Worm (Caenorhabditis elegans): Measurements from ENCODE around the gene asns-2.

Gene asns-2

ce11 chrX:8791821-8792220 lies 41.1 kb upstream of the asns-2 start, which contains the start of gene chup-1 (continued):
- no peak for TF ChIP-seq tbx-2 (tag; optimal IDR thresholded peaks at IDR 0.05)

DNA sequence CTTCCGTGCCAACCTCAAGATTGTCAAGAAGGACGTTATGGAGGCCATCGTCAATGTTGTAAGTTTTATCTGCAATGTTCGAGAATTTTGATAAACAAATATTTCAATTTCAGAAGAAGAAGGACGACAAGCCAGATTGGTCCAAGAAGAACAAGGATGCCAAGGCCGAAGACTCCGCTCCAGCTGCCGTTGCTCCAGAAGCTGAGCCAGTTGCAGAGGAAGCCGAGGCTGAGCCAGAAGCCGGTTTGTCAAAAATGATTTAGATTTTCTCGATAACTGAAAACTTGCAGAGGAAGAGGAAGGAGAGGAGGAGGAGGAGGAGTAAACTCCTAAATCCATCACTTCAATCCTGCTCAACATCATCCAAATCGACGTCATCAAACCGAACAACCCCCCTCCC lies 39.4 kb upstream of the asns-2 start:
- no peak for TF ChIP-seq zag-1 (tag; optimal IDR thresholded peaks at IDR 0.05)

DNA sequence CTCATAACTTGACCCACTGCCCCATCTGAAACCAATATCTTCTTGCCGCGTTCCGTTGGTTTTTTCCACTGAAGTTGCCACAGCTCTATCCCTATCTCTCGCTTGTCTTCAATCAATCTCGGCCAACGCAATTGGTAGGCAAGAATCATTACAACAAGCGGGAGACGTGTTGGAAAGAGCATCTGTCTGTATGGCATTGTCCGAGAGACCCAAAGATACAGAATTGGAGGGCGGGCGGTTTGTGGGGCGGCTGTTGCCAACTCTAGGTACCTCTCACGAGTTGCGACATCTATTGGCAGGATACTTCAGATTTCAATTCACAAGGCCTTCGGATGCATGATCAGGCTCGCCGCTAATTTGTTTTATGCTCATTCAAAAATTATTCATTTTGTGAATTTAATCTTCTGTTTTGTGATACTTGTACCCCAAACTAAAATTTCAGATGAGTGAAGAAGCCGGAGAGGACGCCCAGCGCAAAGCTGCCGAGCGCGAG lies 38.3 kb upstream of the asns-2 start, which contains the start of gene unc-27:
Gene unc-27, plus strand, starts transcription at position 443 of the 493 bp plus-strand sequence.
- TF ChIP-seq nhr-20 (tag; optimal IDR thresholded peaks at IDR 0.05) (peak; percentile 20), lin-39 (tag; optimal IDR thresholded peaks at IDR 0.05) (peak; percentile 15), dsc-1 (tag; optimal IDR thresholded peaks at IDR 0.05) (peak; percentile 82), fkh-4 (tag; optimal IDR thresholded peaks at IDR 0.05; ENCODE audit: borderline replicate concordance) (peak; percentile 37), unc-130 (tag; optimal IDR thresholded peaks at IDR 0.05) (peak; percentile 25), fkh-10 (GFP tag; optimal IDR thresholded peaks at IDR 0.05) (no peak), ets-5 (GFP tag; IDR thresholded peaks at IDR 0.05) (no peak), lsy-2 (tag; optimal IDR thresholded peaks at IDR 0.05) (peak in 1 of 2 experiments; percentile 23), nhr-71 (tag; optimal IDR thresholded peaks at IDR 0.05) (peak; percentile 74), ztf-4 (tag; optimal IDR thresholded peaks at IDR 0.05) (no peak), rnt-1 (tag; optimal IDR thresholded peaks at IDR 0.05) (peak; percentile 81), pag-3 (tag; optimal IDR thresholded peaks at IDR 0.05; ENCODE audit: borderline replicate concordance, insufficient read depth) (peak; percentile 92), nhr-19 (GFP tag; conservative IDR thresholded peaks at IDR 0.05) (peak; percentile 57), snu-23 (GFP tag; optimal IDR thresholded peaks at IDR 0.05) (peak; percentile 14), lin-14 (GFP tag; optimal IDR thresholded peaks at IDR 0.05) (peak; percentile 76)

- TF ChIP-seq lin-39 (tag; optimal IDR thresholded peaks at IDR 0.05) = peak; percentile 7
- TF ChIP-seq lin-13 (GFP tag; optimal IDR thresholded peaks at IDR 0.05) = no peak
- TF ChIP-seq nhr-71 (tag; optimal IDR thresholded peaks at IDR 0.05) = peak; percentile 20
- no peak for TF ChIP-seq unc-98 (GFP tag; IDR thresholded peaks at IDR 0.05)
- no peak for TF ChIP-seq unc-86 (tag; optimal IDR thresholded peaks at IDR 0.05)
- peak; percentile 44 for TF ChIP-seq rnt-1 (tag; optimal IDR thresholded peaks at IDR 0.05)
- no peak for TF ChIP-seq fkh-4 (tag; optimal IDR thresholded peaks at IDR 0.05; ENCODE audit: borderline replicate concordance)
- peak in 1 of 3 experiments; percentile 9 for TF ChIP-seq ceh-82 (tag; optimal IDR thresholded peaks at IDR 0.05)
- no peak for TF ChIP-seq tlp-1 (tag; optimal IDR thresholded peaks at IDR 0.05)
- peak; percentile 45 for TF ChIP-seq lin-14 (GFP tag; optimal IDR thresholded peaks at IDR 0.05)
- no peak for TF ChIP-seq nhr-12 (tag; optimal IDR thresholded peaks at IDR 0.05)
- TF ChIP-seq pag-3 (tag; optimal IDR thresholded peaks at IDR 0.05; ENCODE audit: borderline replicate concordance, insufficient read depth) = peak; percentile 81
Observed at ce11 chrX:8787689-8788222, 37.0 kb upstream of the asns-2 start.

DNA sequence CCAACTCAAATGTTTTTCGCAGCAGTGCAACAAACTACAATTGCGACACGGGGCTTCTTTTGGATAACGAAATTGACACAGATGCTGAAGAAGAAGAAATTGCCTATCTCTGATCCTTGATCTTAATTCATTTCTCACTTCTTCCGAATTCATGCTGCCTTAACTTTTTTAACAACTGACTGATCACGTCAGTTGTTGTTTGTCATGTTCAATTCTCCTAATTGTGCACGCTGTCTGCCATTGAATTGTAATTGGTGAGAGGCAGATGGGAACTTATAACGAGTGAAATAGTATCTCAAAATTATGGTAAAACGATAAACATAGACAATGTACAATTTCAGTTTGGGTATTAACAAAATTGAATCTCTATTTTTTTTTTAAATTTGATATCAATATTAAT lies 35.9 kb upstream of the asns-2 start:
- TF ChIP-seq lin-13 (GFP tag; optimal IDR thresholded peaks at IDR 0.05) (no peak), dpl-1 (GFP tag; optimal IDR thresholded peaks at IDR 0.05) (no peak), unc-62 (GFP tag; optimal IDR thresholded peaks at IDR 0.05) (no peak), ztf-4 (tag; optimal IDR thresholded peaks at IDR 0.05) (no peak), elt-2 (tag; optimal IDR thresholded peaks at IDR 0.05) (no peak), nhr-76 (tag; optimal IDR thresholded peaks at IDR 0.05) (no peak), rnt-1 (tag; optimal IDR thresholded peaks at IDR 0.05) (peak; percentile 80), mef-2 (tag; optimal IDR thresholded peaks at IDR 0.05) (no peak), jun-1 (tag; optimal IDR thresholded peaks at IDR 0.05) (no peak), hpl-2 (GFP tag; optimal IDR thresholded peaks at IDR 0.05) (no peak), lin-35 (GFP tag; optimal IDR thresholded peaks at IDR 0.05) (no peak), ces-1 (GFP tag; optimal IDR thresholded peaks at IDR 0.05) (no peak), fkh-8 (tag; optimal IDR thresholded peaks at IDR 0.05) (no peak), unc-86 (tag; optimal IDR thresholded peaks at IDR 0.05) (no peak), sup-37 (GFP tag; optimal IDR thresholded peaks at IDR 0.05) (no peak), dsc-1 (tag; optimal IDR thresholded peaks at IDR 0.05) (no peak), aha-1 (tag; optimal IDR thresholded peaks at IDR 0.05) (no peak), lin-14 (GFP tag; optimal IDR thresholded peaks at IDR 0.05) (peak; percentile 68), nhr-12 (tag; optimal IDR thresholded peaks at IDR 0.05) (no peak), efl-1 (optimal IDR thresholded peaks at IDR 0.05) (no peak), efl-1 (GFP tag; optimal IDR thresholded peaks at IDR 0.05 in 1 of 2) (no peak), tbx-2 (tag; optimal IDR thresholded peaks at IDR 0.05) (no peak), unc-130 (tag; optimal IDR thresholded peaks at IDR 0.05) (peak; percentile 28), zag-1 (tag; optimal IDR thresholded peaks at IDR 0.05) (no peak), ceh-8 (GFP tag; optimal IDR thresholded peaks at IDR 0.05) (no peak), swsn-7 (tag; optimal IDR thresholded peaks at IDR 0.05) (no peak), snpc-4 (tag; optimal IDR thresholded peaks at IDR 0.05) (no peak), fkh-4 (tag; optimal IDR thresholded peaks at IDR 0.05; ENCODE audit: borderline replicate concordance) (no peak), fkh-10 (GFP tag; optimal IDR thresholded peaks at IDR 0.05) (no peak), nhr-85 (tag) (no peak), ceh-90 (tag; optimal IDR thresholded peaks at IDR 0.05) (no peak)
